Worm (Caenorhabditis elegans) whole organism, young adult: ENCODE measurements around the gene ech-8.

Source experiments
- F37B4.10 ChIP-seq: fragments of 200-800 bp; sonication (Bioruptor generic); IDR thresholded peaks from 2 replicates; pipeline ENCODE4 v1.3.6; 2022; ENCODE audit warnings: missing genetic modification characterization, missing compliant biosample characterization
- ama-1 ChIP-seq, 3 experiments: fragments of 150-350 bp in 1 of 3; sonication (generic microtip) in 2 of 3; optimal IDR thresholded peaks; 2 replicates each; lab custom pipeline; 2014 to 2018; ENCODE audit warnings: missing biosample characterization in 2 of 3, missing genetic modification characterization in 2 of 3, missing genetic modification reagents in 2 of 3
- egl-44 ChIP-seq: fragments of 200-800 bp; sonication (Bioruptor generic); IDR thresholded peaks from 2 replicates; pipeline ENCODE4 v1.3.6; 2022; ENCODE audit warnings: missing genetic modification reagents, missing genetic modification characterization, missing compliant biosample characterization
- hmg-1.2 ChIP-seq: fragments of 200-800 bp; sonication (Bioruptor generic); IDR thresholded peaks from 2 replicates; pipeline ENCODE4 v1.3.6; 2022; ENCODE audit warnings: missing genetic modification reagents, missing genetic modification characterization, missing compliant biosample characterization
- nhr-120 ChIP-seq: fragments of 200-800 bp; sonication (Bioruptor generic); IDR thresholded peaks from 2 replicates; pipeline ENCODE4 v1.3.6; 2022; ENCODE audit warnings: missing genetic modification characterization, missing compliant biosample characterization
- nhr-90 ChIP-seq: sonication (generic microtip); optimal IDR thresholded peaks from 2 replicates; lab custom pipeline; 2016; ENCODE audit warnings: missing genotype, mild to moderate bottlenecking, missing genetic modification characterization, missing compliant biosample characterization
- unc-130 ChIP-seq: sonication (generic microtip); optimal IDR thresholded peaks from 2 replicates; lab custom pipeline; 2016; ENCODE audit warnings: missing genetic modification reagents, missing genetic modification characterization, missing compliant biosample characterization
- unc-62 ChIP-seq: fragments of 150-350 bp; optimal IDR thresholded peaks from 2 replicates; lab custom pipeline; 2014; ENCODE audit warnings: missing biosample characterization, missing genetic modification reagents, missing genetic modification characterization

DNA sequence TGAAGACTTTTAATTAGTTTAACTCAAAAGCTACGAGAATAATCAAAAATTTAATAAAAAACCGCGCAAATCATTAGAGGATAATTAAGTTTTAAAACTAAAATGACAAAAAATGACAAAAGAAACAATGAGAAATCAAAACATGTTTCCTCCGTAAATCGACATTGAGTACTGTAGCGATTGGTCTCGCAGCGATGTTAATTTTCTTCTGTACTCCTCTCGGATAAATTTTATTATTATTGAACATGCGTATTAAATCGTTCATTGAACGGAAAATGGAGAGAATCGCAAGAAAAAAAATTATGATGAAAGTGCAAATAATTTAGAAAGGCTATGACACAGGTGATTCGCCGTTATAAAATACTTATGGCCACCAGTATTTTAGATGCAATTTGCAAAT lies 46.4 kb upstream of the ech-8 start:
- TF ChIP-seq nhr-90 (no peak), hmg-1.2 (GFP tag; lab: Robert Waterston, UW) (no peak), egl-44 (no peak), ama-1 (optimal IDR thresholded peaks at IDR 0.05; lab: Kevin White, UChicago) (no peak), ama-1 (GFP tag; optimal IDR thresholded peaks at IDR 0.05; lab: Kevin White, UChicago) (no peak), nhr-120 (GFP tag; lab: Robert Waterston, UW) (no peak), F37B4.10 (GFP tag; lab: Robert Waterston, UW) (no peak), unc-62 (GFP tag; lab: Kevin White, UChicago) (no peak), unc-130 (GFP tag; lab: Kevin White, UChicago) (no peak)
